Fruit fly (Drosophila melanogaster): ENCODE results near the gene CG12231.

CG12231 gene

dm6 chrX:19495611-19496583 is 35.6 kb downstream of the CG12231 start (continued):
- TF ChIP-seq CG18599 (GFP tag; optimal IDR thresholded peaks at IDR 0.05) (peak; percentile 79), klu (GFP tag; IDR thresholded peaks at IDR 0.05) (peak; percentile 49), wor (GFP tag; IDR thresholded peaks at IDR 0.05) (0 out of 2 replicates have a peak, but pooled peaks have one; percentile 27), CG34376 (GFP tag; optimal IDR thresholded peaks at IDR 0.05) (peak; percentile 20), CG14965 (GFP tag; optimal IDR thresholded peaks at IDR 0.05; ENCODE audit: borderline replicate concordance) (no peak), Awh (GFP tag; IDR thresholded peaks at IDR 0.05) (no peak), CG18764 (GFP tag; optimal IDR thresholded peaks at IDR 0.05) (no peak), az2 (GFP tag; optimal IDR thresholded peaks at IDR 0.05) (peak; percentile 35), Ssrp (tag; optimal IDR thresholded peaks at IDR 0.05) (peak; percentile 50), p53 (GFP tag; optimal IDR thresholded peaks at IDR 0.05) (peak; percentile 10), CG17568 (GFP tag; optimal IDR thresholded peaks at IDR 0.05) (no peak), rib (GFP tag; IDR thresholded peaks at IDR 0.05) (peak; percentile 29; the same call in 1 of the 2 replicates), Hand (GFP tag; optimal IDR thresholded peaks at IDR 0.05) (peak; percentile 43), tgo (GFP tag; IDR thresholded peaks at IDR 0.05) (peak; percentile 53; the same call in 2 of the 3 replicates), Sry-δ (GFP tag; optimal IDR thresholded peaks at IDR 0.05) (peak; percentile 24), E2f2 (GFP tag; IDR thresholded peaks at IDR 0.05) (peak; percentile 44), CG1233 (GFP tag; optimal IDR thresholded peaks at IDR 0.05) (peak; percentile 31), CG6683 (GFP tag; optimal IDR thresholded peaks at IDR 0.05) (peak; percentile 35), CG32532 (GFP tag; IDR thresholded peaks at IDR 0.05) (peak; percentile 94), D (optimal IDR thresholded peaks at IDR 0.05) (no peak), D (GFP tag; optimal IDR thresholded peaks at IDR 0.05) (peak; percentile 31), mam (GFP tag; optimal IDR thresholded peaks at IDR 0.05) (peak; percentile 70), tin (GFP tag; optimal IDR thresholded peaks at IDR 0.05) (peak; percentile 40), vnd (GFP tag; IDR thresholded peaks at IDR 0.05; ENCODE audit: partially characterized antibody) (no peak), CG2116 (GFP tag; optimal IDR thresholded peaks at IDR 0.05) (no peak), CG14710 (tag; optimal IDR thresholded peaks at IDR 0.05) (no peak), E2f1 (GFP tag; IDR thresholded peaks at IDR 0.05) (peak; percentile 33; the same call in 1 of the 2 replicates), H15 (GFP tag; IDR thresholded peaks at IDR 0.05) (0 out of 3 replicates have a peak, but pooled peaks have one; percentile 23), CG1647 (GFP tag; optimal IDR thresholded peaks at IDR 0.05) (no peak), Dbx (GFP tag; IDR thresholded peaks at IDR 0.05) (peak; percentile 43; the same call in 1 of the 3 replicates), CG11504 (tag; optimal IDR thresholded peaks at IDR 0.05) (peak; percentile 72), unpg (GFP tag; optimal IDR thresholded peaks at IDR 0.05) (peak; percentile 66), CG8924 (tag; optimal IDR thresholded peaks at IDR 0.05) (peak; percentile 34), wdn (GFP tag; IDR thresholded peaks at IDR 0.05) (0 out of 2 replicates have a peak, but pooled peaks have one; percentile 47), Ada2b (GFP tag; IDR thresholded peaks at IDR 0.05) (peak; percentile 57; the same call in 1 of the 2 replicates), CG10321 (GFP tag; IDR thresholded peaks at IDR 0.05) (peak; percentile 65), CG11695 (GFP tag; IDR thresholded peaks at IDR 0.05) (peak; percentile 57; the same call in 1 of the 3 replicates), jigr1 (GFP tag; IDR thresholded peaks at IDR 0.05) (0 out of 3 replicates have a peak, but pooled peaks have one; percentile 23), NK7.1 (GFP tag; optimal IDR thresholded peaks at IDR 0.05) (peak; percentile 59), Dek (tag; optimal IDR thresholded peaks at IDR 0.05) (peak; percentile 57), ind (GFP tag; optimal IDR thresholded peaks at IDR 0.05) (peak; percentile 65), Hsf (GFP tag; optimal IDR thresholded peaks at IDR 0.05) (peak; percentile 38), CG12219 (GFP tag; optimal IDR thresholded peaks at IDR 0.05) (peak; percentile 67), bsh (GFP tag; optimal IDR thresholded peaks at IDR 0.05) (peak; percentile 1 to 48), fd3F (GFP tag; optimal IDR thresholded peaks at IDR 0.05) (peak; percentile 45), crol (GFP tag; IDR thresholded peaks at IDR 0.05) (peak; percentile 77), gem (tag; optimal IDR thresholded peaks at IDR 0.05) (peak; percentile 73), CG15073 (GFP tag; optimal IDR thresholded peaks at IDR 0.05) (peak; percentile 76)
